Fruit fly (Drosophila melanogaster) S2 (cell line): ENCODE data around the gene Sap-r.

Experiments
- CG8478 ChIP-seq: fragments of >200 bp; optimal IDR thresholded peaks from 2 replicates; lab custom pipeline; 2018
- CTCF ChIP-seq, 2 experiments: fragments of >200 bp; optimal IDR thresholded peaks; 2 replicates each; lab custom pipeline; 2018

- TF ChIP-seq CG8478 = no peak
- TF ChIP-seq CTCF (optimal IDR thresholded peaks at IDR 0.05; lab: Kevin White, UChicago) = no peak
Measured at dm6 chr3R:30880894-30881293, 8.0 kb downstream of the Sap-r start, which contains the start of gene CG12071.
